Fruit fly (Drosophila melanogaster): ENCODE data around the gene Or71a.

The Or71a gene

dm6 chr3L:15093929-15094588 is 15.8 kb upstream of the Or71a start:
- peak; percentile 93 for TF ChIP-seq grau (tag; optimal IDR thresholded peaks at IDR 0.05)
- no peak for TF ChIP-seq Hr39 (optimal IDR thresholded peaks at IDR 0.05)
- peak; percentile 81 for TF ChIP-seq CG11696 (GFP tag; IDR thresholded peaks at IDR 0.05)
- no peak for TF ChIP-seq CG14014 (GFP tag; IDR thresholded peaks at IDR 0.05)
- peak; percentile 68 for TF ChIP-seq cg (GFP tag; optimal IDR thresholded peaks at IDR 0.05)
- TF ChIP-seq luna (GFP tag; optimal IDR thresholded peaks at IDR 0.05) = no peak
- 0 out of 2 replicates have a peak, but pooled peaks have one; percentile 28 for TF ChIP-seq vvl (GFP tag; IDR thresholded peaks at IDR 0.05)
- TF ChIP-seq Doc3 (GFP tag; IDR thresholded peaks at IDR 0.05; ENCODE audit: partially characterized antibody) = 0 out of 3 replicates have a peak, but pooled peaks have one; percentile 19
- peak; percentile 24; the same call in 1 of the 2 replicates for TF ChIP-seq CG32532 (GFP tag; IDR thresholded peaks at IDR 0.05)
- TF ChIP-seq chm (GFP tag; IDR thresholded peaks at IDR 0.05) = no peak
- TF ChIP-seq Asciz (GFP tag; optimal IDR thresholded peaks at IDR 0.05) = no peak
- TF ChIP-seq Max (GFP tag; optimal IDR thresholded peaks at IDR 0.05) = no peak
- peak; percentile 15 for TF ChIP-seq CG6854 (GFP tag; optimal IDR thresholded peaks at IDR 0.05)
- peak; percentile 14 for TF ChIP-seq CG15601 (tag; optimal IDR thresholded peaks at IDR 0.05)
- peak; percentile 84 for TF ChIP-seq Med (GFP tag)
- no peak for TF ChIP-seq dm (GFP tag; optimal IDR thresholded peaks at IDR 0.05)
- TF ChIP-seq D19A (tag; optimal IDR thresholded peaks at IDR 0.05) = peak; percentile 23
- TF ChIP-seq Trl (optimal IDR thresholded peaks at IDR 0.05) = peak; percentile 64 to 71
- TF ChIP-seq Trl (GFP tag; optimal IDR thresholded peaks at IDR 0.05) = no peak
- peak; percentile 8 for TF ChIP-seq Ssrp (tag; optimal IDR thresholded peaks at IDR 0.05)
- no peak for TF ChIP-seq Xrp1 (GFP tag; IDR thresholded peaks at IDR 0.05)
- no peak for TF ChIP-seq CG8290 (GFP tag; optimal IDR thresholded peaks at IDR 0.05)
- TF ChIP-seq CG8290 (tag; optimal IDR thresholded peaks at IDR 0.05) = no peak
- TF ChIP-seq lilli (GFP tag; optimal IDR thresholded peaks at IDR 0.05) = peak; percentile 21
- no peak for TF ChIP-seq CG3407 (GFP tag; optimal IDR thresholded peaks at IDR 0.05)
- TF ChIP-seq CG43689 (GFP tag; IDR thresholded peaks at IDR 0.05) = no peak
- no peak for TF ChIP-seq CG14441 (GFP tag; IDR thresholded peaks at IDR 0.05)
- TF ChIP-seq CG18619 (GFP tag; optimal IDR thresholded peaks at IDR 0.05) = no peak
- TF ChIP-seq CG16779 (GFP tag; IDR thresholded peaks at IDR 0.05) = no peak
- no peak for TF ChIP-seq CG15696 (tag; optimal IDR thresholded peaks at IDR 0.05)
- no peak for TF ChIP-seq Atf6 (GFP tag; IDR thresholded peaks at IDR 0.05)
- peak; percentile 48 for TF ChIP-seq Drgx (GFP tag; IDR thresholded peaks at IDR 0.05)
- no peak for TF ChIP-seq hkb (optimal IDR thresholded peaks at IDR 0.05)
- no peak for TF ChIP-seq hkb (GFP tag; IDR thresholded peaks at IDR 0.05)
- TF ChIP-seq CG2712 (tag; optimal IDR thresholded peaks at IDR 0.05) = peak; percentile 19
- TF ChIP-seq cad (GFP tag; optimal IDR thresholded peaks at IDR 0.05) = peak; percentile 13
- peak; percentile 26 for TF ChIP-seq CG8924 (tag; optimal IDR thresholded peaks at IDR 0.05)
- TF ChIP-seq pan (optimal IDR thresholded peaks at IDR 0.05) = no peak
- peak in 1 of 2 experiments; percentile 16 for TF ChIP-seq pan (GFP tag; optimal IDR thresholded peaks at IDR 0.05 in 1 of 2, IDR thresholded peaks at IDR 0.05 in 1 of 2)
- TF ChIP-seq CG18764 (GFP tag; optimal IDR thresholded peaks at IDR 0.05) = no peak
- peak in 1 of 2 experiments; percentile 31 for TF ChIP-seq Pdp1 (GFP tag; optimal IDR thresholded peaks at IDR 0.05)
- no peak for TF ChIP-seq H2.0 (GFP tag; IDR thresholded peaks at IDR 0.05)
- TF ChIP-seq sqz (GFP tag; optimal IDR thresholded peaks at IDR 0.05) = peak; percentile 56
- TF ChIP-seq CG12744 (GFP tag; optimal IDR thresholded peaks at IDR 0.05) = no peak
- TF ChIP-seq CG16813 (GFP tag; IDR thresholded peaks at IDR 0.05; ENCODE audit: partially characterized antibody) = no peak
- no peak for TF ChIP-seq tll (GFP tag; optimal IDR thresholded peaks at IDR 0.05)
- no peak for TF ChIP-seq CG17829 (tag; optimal IDR thresholded peaks at IDR 0.05)
- peak; percentile 85 for TF ChIP-seq sens (GFP tag)
- no peak for TF ChIP-seq CrebB (tag; optimal IDR thresholded peaks at IDR 0.05)
- no peak for TF ChIP-seq CG12942 (GFP tag; optimal IDR thresholded peaks at IDR 0.05)
- no peak for TF ChIP-seq CG10147 (GFP tag; optimal IDR thresholded peaks at IDR 0.05)
- peak; percentile 8; the same call in 1 of the 2 replicates for TF ChIP-seq amos (GFP tag; IDR thresholded peaks at IDR 0.05; ENCODE audit: partially characterized antibody)
